Fruit fly (Drosophila melanogaster) whole organism, wandering third instar larva: Measurements from ENCODE around the gene cu.
A peak's percentile ranks its signal among the peaks of the same experiment; 100 is the strongest.

Experiments
- CG32264 ChIP-seq: fragments of 200-800 bp; sonication (Bioruptor generic); optimal IDR thresholded peaks from 2 replicates; lab custom pipeline; 2016; ENCODE audit warnings: missing biosample characterization, missing genetic modification characterization
- CG9705 ChIP-seq: fragments of 200-800 bp; sonication (Bioruptor generic); optimal IDR thresholded peaks from 2 replicates; lab custom pipeline; 2018; ENCODE audit warnings: missing biosample characterization, mild to moderate bottlenecking, missing genetic modification characterization
- CrebA ChIP-seq: fragments of 200-800 bp; sonication (Bioruptor generic); optimal IDR thresholded peaks from 2 replicates; lab custom pipeline; 2016; ENCODE audit warnings: missing biosample characterization, mild to moderate bottlenecking, missing genetic modification characterization, borderline replicate concordance
- Dfd ChIP-seq: fragments of >200 bp; optimal IDR thresholded peaks from 2 replicates; lab custom pipeline; 2017; ENCODE audit warnings: missing biosample characterization, missing genetic modification characterization
- Dif ChIP-seq: fragments of 200-275, 200-300 bp; sonication (Bioruptor generic); optimal IDR thresholded peaks from 2 replicates; lab custom pipeline; 2018; ENCODE audit warnings: missing biosample characterization, missing genetic modification characterization; ENCODE audit not compliant: partially characterized antibody
- GATAd ChIP-seq: sonication (Bioruptor generic); optimal IDR thresholded peaks from 2 replicates; lab custom pipeline; 2016; ENCODE audit warnings: missing biosample characterization, missing genetic modification characterization
- HLH106 ChIP-seq: fragments of 200-800 bp; optimal IDR thresholded peaks from 3 replicates; lab custom pipeline; 2019; ENCODE audit warnings: missing biosample characterization, mild to moderate bottlenecking, missing genetic modification characterization, moderate library complexity
- Hnf4 ChIP-seq: fragments of 200-800 bp; sonication (Bioruptor generic); optimal IDR thresholded peaks from 2 replicates; lab custom pipeline; 2016; ENCODE audit warnings: missing biosample characterization, mild to moderate bottlenecking, missing genetic modification characterization
- Hr78 ChIP-seq: fragments of >200 bp; optimal IDR thresholded peaks from 2 replicates; lab custom pipeline; 2017; ENCODE audit warnings: missing biosample characterization, missing genetic modification characterization
- Hr83 ChIP-seq: fragments of 200-300 bp; sonication (Bioruptor generic); optimal IDR thresholded peaks from 2 replicates; lab custom pipeline; 2016; ENCODE audit warnings: missing biosample characterization, mild to moderate bottlenecking, missing genetic modification characterization, moderate library complexity; ENCODE audit not compliant: poor library complexity, severe bottlenecking
- Jra ChIP-seq: sonication (Bioruptor generic); optimal IDR thresholded peaks from 2 replicates; lab custom pipeline; 2016; ENCODE audit warnings: missing biosample characterization, missing genetic modification characterization
- Mio ChIP-seq: sonication (Bioruptor generic); optimal IDR thresholded peaks from 2 replicates; lab custom pipeline; 2016; ENCODE audit warnings: missing biosample characterization, missing genetic modification characterization
- Myc ChIP-seq: fragments of >200 bp; optimal IDR thresholded peaks from 2 replicates; lab custom pipeline; 2017
- OdsH ChIP-seq: fragments of 200-800 bp; sonication (Bioruptor generic); optimal IDR thresholded peaks from 2 replicates; lab custom pipeline; 2016; ENCODE audit warnings: missing biosample characterization, mild to moderate bottlenecking, missing genetic modification characterization
- Rel ChIP-seq, 2 experiments: fragments of 200-800 bp; sonication (Bioruptor generic) in 1 of 2; optimal IDR thresholded peaks; 2 replicates in 1 of 2; 3 replicates in 1 of 2; lab custom pipeline; 2016 to 2019; ENCODE audit warnings: mild to moderate bottlenecking in 2 of 2, missing biosample characterization in 2 of 2, missing genetic modification characterization in 2 of 2, moderate library complexity in 1 of 2
- Sp1 ChIP-seq: fragments of 200-800 bp; sonication (Bioruptor generic); optimal IDR thresholded peaks from 3 replicates; lab custom pipeline; 2019; ENCODE audit warnings: missing biosample characterization, mild to moderate bottlenecking, missing genetic modification characterization, moderate library complexity
- Vsx2 ChIP-seq: fragments of 200-300, 225-300 bp; sonication (Bioruptor generic); optimal IDR thresholded peaks from 2 replicates; lab custom pipeline; 2018; ENCODE audit warnings: missing biosample characterization, missing genetic modification characterization; ENCODE audit not compliant: partially characterized antibody
- br ChIP-seq: fragments of 200-800 bp; sonication (Bioruptor generic); optimal IDR thresholded peaks from 2 replicates; lab custom pipeline; 2016; ENCODE audit warnings: missing biosample characterization, missing genetic modification characterization
- brk ChIP-seq: fragments of 200-800 bp; sonication (Bioruptor generic); optimal IDR thresholded peaks from 2 replicates; lab custom pipeline; 2016; ENCODE audit warnings: missing biosample characterization, mild to moderate bottlenecking, missing genetic modification characterization
- dl ChIP-seq, 2 experiments: fragments of 175-275, 200-275 bp in 1 of 2; fragments of 200-275 bp in 1 of 2; sonication (Bioruptor generic); optimal IDR thresholded peaks; lab custom pipeline; 2018; ENCODE audit warnings: mild to moderate bottlenecking in 2 of 2, missing biosample characterization in 2 of 2, missing genetic modification characterization in 2 of 2, moderate library complexity in 2 of 2; ENCODE audit not compliant: partially characterized antibody in 2 of 2, insufficient read depth in 1 of 2
- dmrt93B ChIP-seq: fragments of 200-800 bp; sonication (Bioruptor generic); optimal IDR thresholded peaks from 2 replicates; lab custom pipeline; 2018; ENCODE audit warnings: missing biosample characterization, mild to moderate bottlenecking, missing genetic modification characterization
- dsf ChIP-seq: sonication (Bioruptor generic); optimal IDR thresholded peaks from 2 replicates; lab custom pipeline; 2016; ENCODE audit warnings: missing biosample characterization, missing genetic modification characterization, borderline replicate concordance
- ey ChIP-seq: fragments of 200-800 bp; sonication (Bioruptor generic); optimal IDR thresholded peaks from 2 replicates; lab custom pipeline; 2016; ENCODE audit warnings: missing biosample characterization, missing genetic modification characterization
- foxo ChIP-seq, 2 experiments: fragments of 200-800 bp; sonication (Bioruptor generic); optimal IDR thresholded peaks; 2 replicates in 1 of 2; 3 replicates in 1 of 2; lab custom pipeline; 2016 to 2017; ENCODE audit warnings: missing biosample characterization in 2 of 2, missing genetic modification characterization in 2 of 2
- fru ChIP-seq: fragments of 200-800 bp; sonication (Bioruptor generic); optimal IDR thresholded peaks from 3 replicates; lab custom pipeline; 2016; ENCODE audit warnings: missing biosample characterization, mild to moderate bottlenecking, missing genetic modification characterization
- h ChIP-seq: fragments of 200-800 bp; sonication (Bioruptor generic); optimal IDR thresholded peaks from 3 replicates; lab custom pipeline; 2016; ENCODE audit warnings: missing biosample characterization, mild to moderate bottlenecking, missing genetic modification characterization
- jim ChIP-seq: fragments of 175-275, 200-325 bp; sonication (Bioruptor generic); optimal IDR thresholded peaks from 2 replicates; lab custom pipeline; 2016; ENCODE audit warnings: missing biosample characterization, mild to moderate bottlenecking, missing genetic modification characterization
- lola ChIP-seq: fragments of >200 bp; optimal IDR thresholded peaks from 2 replicates; lab custom pipeline; 2017; ENCODE audit warnings: missing biosample characterization, missing genetic modification characterization
- psq ChIP-seq: fragments of 200-800 bp; sonication (Bioruptor generic); optimal IDR thresholded peaks from 3 replicates; lab custom pipeline; 2017; ENCODE audit warnings: missing biosample characterization, mild to moderate bottlenecking, missing genetic modification characterization, moderate library complexity
- rgr ChIP-seq: fragments of 200-800 bp; sonication (Bioruptor generic); optimal IDR thresholded peaks from 3 replicates; lab custom pipeline; 2016; ENCODE audit warnings: missing biosample characterization, mild to moderate bottlenecking, missing genetic modification characterization
- sage ChIP-seq: fragments of 200-800 bp; sonication (Bioruptor generic); optimal IDR thresholded peaks from 2 replicates; lab custom pipeline; 2016; ENCODE audit warnings: missing biosample characterization, mild to moderate bottlenecking, missing genetic modification characterization
- tai ChIP-seq: sonication (Bioruptor generic); optimal IDR thresholded peaks from 2 replicates; lab custom pipeline; 2016; ENCODE audit warnings: missing biosample characterization, missing genetic modification characterization
- usp ChIP-seq: fragments of >200 bp; optimal IDR thresholded peaks from 2 replicates; lab custom pipeline; 2017; ENCODE audit warnings: missing biosample characterization, missing genetic modification characterization
- woc ChIP-seq: sonication (Bioruptor generic); optimal IDR thresholded peaks from 2 replicates; lab custom pipeline; 2016; ENCODE audit warnings: missing biosample characterization, mild to moderate bottlenecking, missing genetic modification characterization

cu gene

dm6 chr3R:11221437-11222230, 24.2 kb downstream of the cu start, which contains the start of the genes CG6693 and RpL3 (continued):
- TF ChIP-seq HLH106 (peak; percentile 67), Jra (GFP tag; lab: Kevin White, UChicago) (peak; percentile 71), tai (GFP tag; lab: Kevin White, UChicago) (no peak)

- TF ChIP-seq Hnf4 (GFP tag; lab: Kevin White, UChicago) (no peak), Dif (GFP tag; lab: Kevin White, UChicago) (no peak), rgr (GFP tag; lab: Kevin White, UChicago) (no peak), h (no peak), brk (no peak), ey (GFP tag; lab: Kevin White, UChicago) (no peak), dsf (GFP tag; lab: Kevin White, UChicago) (no peak), GATAd (GFP tag; lab: Kevin White, UChicago) (no peak), jim (GFP tag; lab: Kevin White, UChicago) (no peak), dl (GFP tag; optimal IDR thresholded peaks at IDR 0.05; lab: Kevin White, UChicago; ENCODE audit: insufficient read depth in 1 of 2, partially characterized antibody in 2 of 2) (no peak), CrebA (GFP tag; lab: Kevin White, UChicago) (no peak)
- TF ChIP-seq, all 38 proteins: peak for 0
Observed at dm6 chr3R:11222587-11222986, 25.2 kb downstream of the cu start.

- TF ChIP-seq jim (GFP tag; lab: Kevin White, UChicago) (no peak), Dif (GFP tag; lab: Kevin White, UChicago) (no peak), Jra (GFP tag; lab: Kevin White, UChicago) (no peak), woc (GFP tag; lab: Kevin White, UChicago) (no peak), psq (GFP tag; lab: Kevin White, UChicago) (no peak), usp (GFP tag; lab: Kevin White, UChicago) (no peak), tai (GFP tag; lab: Kevin White, UChicago) (no peak), Vsx2 (GFP tag; lab: Kevin White, UChicago) (no peak), Rel (GFP tag; optimal IDR thresholded peaks at IDR 0.05; lab: Kevin White, UChicago) (no peak), Rel (tag; optimal IDR thresholded peaks at IDR 0.05; lab: Kevin White, UChicago) (no peak), brk (no peak), Hr83 (GFP tag; lab: Kevin White, UChicago) (no peak), Dfd (GFP tag; lab: Kevin White, UChicago) (no peak), CG32264 (GFP tag; lab: Kevin White, UChicago) (no peak), dmrt93B (no peak), HLH106 (no peak), CG9705 (GFP tag; lab: Kevin White, UChicago) (no peak), foxo (GFP tag; optimal IDR thresholded peaks at IDR 0.05; lab: Kevin White, UChicago) (no peak), CrebA (GFP tag; lab: Kevin White, UChicago) (no peak), sage (GFP tag; lab: Kevin White, UChicago) (no peak)
- TF ChIP-seq, all 38 proteins: peak for 0
Observed at dm6 chr3R:11224478-11224877, 27.1 kb downstream of the cu start.

dm6 chr3R:11225220-11225619, 27.8 kb downstream of the cu start, which contains the start of gene scpr-C:
Gene scpr-C (plus strand): TSS chr3R:11225520.
- no peak for TF ChIP-seq dmrt93B
- TF ChIP-seq rgr (GFP tag; lab: Kevin White, UChicago), result no peak

dm6 chr3R:11226496-11226895, 29.1 kb downstream of the cu start, which contains the start of gene CG17726:
Gene CG17726 (plus strand): TSS chr3R:11226762.
- TF ChIP-seq tai (GFP tag; lab: Kevin White, UChicago) (no peak), Jra (GFP tag; lab: Kevin White, UChicago) (no peak), Dfd (GFP tag; lab: Kevin White, UChicago) (no peak), lola (GFP tag; lab: Kevin White, UChicago) (no peak), Myc (no peak), OdsH (GFP tag; lab: Kevin White, UChicago) (peak; percentile 97), Vsx2 (GFP tag; lab: Kevin White, UChicago) (no peak), GATAd (GFP tag; lab: Kevin White, UChicago) (peak; percentile 17), foxo (GFP tag; optimal IDR thresholded peaks at IDR 0.05; lab: Kevin White, UChicago) (peak in 1 of 2 experiments; percentile 98), jim (GFP tag; lab: Kevin White, UChicago) (no peak), dl (GFP tag; optimal IDR thresholded peaks at IDR 0.05; lab: Kevin White, UChicago; ENCODE audit: insufficient read depth in 1 of 2, partially characterized antibody in 2 of 2) (no peak), CrebA (GFP tag; lab: Kevin White, UChicago) (no peak), Dif (GFP tag; lab: Kevin White, UChicago) (no peak), Hr78 (no peak), CG32264 (GFP tag; lab: Kevin White, UChicago) (peak; percentile 77), HLH106 (peak; percentile 98), Rel (GFP tag; optimal IDR thresholded peaks at IDR 0.05; lab: Kevin White, UChicago) (no peak), Rel (tag; optimal IDR thresholded peaks at IDR 0.05; lab: Kevin White, UChicago) (peak; percentile 87), sage (GFP tag; lab: Kevin White, UChicago) (no peak), Sp1 (GFP tag; lab: Kevin White, UChicago) (peak; percentile 99), psq (GFP tag; lab: Kevin White, UChicago) (peak; percentile 92), brk (no peak), rgr (GFP tag; lab: Kevin White, UChicago) (peak; percentile 98), CG9705 (GFP tag; lab: Kevin White, UChicago) (peak; percentile 92), Hnf4 (GFP tag; lab: Kevin White, UChicago) (no peak), fru (GFP tag; lab: Kevin White, UChicago) (peak; percentile 94), Mio (GFP tag; lab: Kevin White, UChicago) (peak; percentile 50), br (peak; percentile 92), h (peak; percentile 94)
